Worm (Caenorhabditis elegans): Measurements from ENCODE around the gene bbs-8.

- TF ChIP-seq ZK546.5 (tag; optimal IDR thresholded peaks at IDR 0.05) (no peak), ama-1 (optimal IDR thresholded peaks at IDR 0.05) (no peak), pqm-1 (tag; optimal IDR thresholded peaks at IDR 0.05) (peak; percentile 77), skn-1 (tag; optimal IDR thresholded peaks at IDR 0.05) (no peak), hmg-11 (tag; optimal IDR thresholded peaks at IDR 0.05) (no peak), nhr-11 (tag; optimal IDR thresholded peaks at IDR 0.05) (no peak), elt-1 (tag; optimal IDR thresholded peaks at IDR 0.05) (no peak), mml-1 (tag; optimal IDR thresholded peaks at IDR 0.05) (no peak), lin-15B (tag; optimal IDR thresholded peaks at IDR 0.05) (no peak), lin-39 (tag; optimal IDR thresholded peaks at IDR 0.05) (no peak), snpc-4 (tag; optimal IDR thresholded peaks at IDR 0.05) (no peak), egl-5 (tag; optimal IDR thresholded peaks at IDR 0.05) (no peak), egl-27 (tag; optimal IDR thresholded peaks at IDR 0.05) (no peak)
These were observed 47.0 kb upstream of the bbs-8 start for ce11 chrV:6811863-6812262.

Measured in whole organism, L3 larva.